Worm (Caenorhabditis elegans) whole organism, L4 larva: ENCODE data around the gene F02D8.1.

Experiments
- F49E8.2 ChIP-seq: sonication (generic microtip); optimal IDR thresholded peaks from 2 replicates; lab custom pipeline; 2016; ENCODE audit warnings: missing compliant biosample characterization, mild to moderate bottlenecking, missing genetic modification characterization, borderline replicate concordance
- R02D3.7 ChIP-seq: fragments of 150-350 bp; sonication (generic microtip); optimal IDR thresholded peaks from 3 replicates; lab custom pipeline; 2014; ENCODE audit warnings: missing biosample characterization, missing genetic modification characterization
- T20F7.1 ChIP-seq: fragments of 200-800 bp; sonication (Bioruptor generic); optimal IDR thresholded peaks from 2 replicates; lab custom pipeline; 2018; ENCODE audit warnings: mild to moderate bottlenecking, missing genetic modification characterization, missing compliant biosample characterization
- Y48G9A.11 ChIP-seq: fragments of 200-800 bp; sonication (Bioruptor generic); IDR thresholded peaks from 2 replicates; pipeline ENCODE4 v1.3.6; 2022; ENCODE audit warnings: missing genetic modification reagents, missing genetic modification characterization, missing compliant biosample characterization
- aha-1 ChIP-seq: fragments of 150-350 bp; peaks from one replicate; lab custom pipeline; 2014; ENCODE audit warnings: missing biosample characterization, missing genetic modification characterization
- aly-2 ChIP-seq: sonication (generic microtip); optimal IDR thresholded peaks from 2 replicates; lab custom pipeline; 2018; ENCODE audit warnings: missing biosample characterization, missing genetic modification characterization
- ceh-44 ChIP-seq: fragments of 200-800 bp; sonication (Bioruptor generic); IDR thresholded peaks from 2 replicates; pipeline ENCODE4 v1.3.6; 2022; ENCODE audit warnings: missing genetic modification reagents, missing genetic modification characterization, missing compliant biosample characterization
- ceh-62 ChIP-seq: sonication (generic microtip); optimal IDR thresholded peaks from 2 replicates; lab custom pipeline; 2017; ENCODE audit warnings: missing biosample characterization, missing genetic modification characterization
- ces-1 ChIP-seq: fragments of 150-350 bp; sonication (generic microtip); optimal IDR thresholded peaks from 4 replicates; lab custom pipeline; 2014; ENCODE audit warnings: missing biosample characterization, missing genetic modification reagents, missing genetic modification characterization
- cey-2 ChIP-seq: sonication (generic microtip); optimal IDR thresholded peaks from 3 replicates; lab custom pipeline; 2017; ENCODE audit warnings: missing genetic modification characterization, mild to moderate bottlenecking, missing compliant biosample characterization, antibody characterized with exemption, borderline replicate concordance; ENCODE audit not compliant: insufficient read depth
- daf-12 ChIP-seq: fragments of 150-350 bp; optimal IDR thresholded peaks from 2 replicates; lab custom pipeline; 2014; ENCODE audit warnings: missing biosample characterization, missing genetic modification reagents, missing genetic modification characterization
- daf-16 ChIP-seq, 3 experiments: sonication (generic microtip); optimal IDR thresholded peaks; 2 replicates each; lab custom pipeline; 2016 to 2017; ENCODE audit warnings: missing genetic modification characterization in 3 of 3, missing genetic modification reagents in 3 of 3, mild to moderate bottlenecking in 2 of 3, missing compliant biosample characterization in 2 of 3, missing biosample characterization in 1 of 3, moderate library complexity in 1 of 3
- dmd-6 ChIP-seq: fragments of 200-800 bp; sonication (Bioruptor generic); IDR thresholded peaks from 2 replicates; pipeline ENCODE4 v1.3.6; 2022; ENCODE audit warnings: missing genetic modification reagents, missing genetic modification characterization, missing compliant biosample characterization
- dpl-1 ChIP-seq: fragments of 150-350 bp; optimal IDR thresholded peaks from 2 replicates; lab custom pipeline; 2014; ENCODE audit warnings: missing biosample characterization, missing genetic modification reagents, missing genetic modification characterization
- dve-1 ChIP-seq: sonication (generic microtip); optimal IDR thresholded peaks from 2 replicates; lab custom pipeline; 2017; ENCODE audit warnings: antibody characterized with exemption, mild to moderate bottlenecking, missing genetic modification characterization, missing compliant biosample characterization; ENCODE audit not compliant: insufficient read depth
- fkh-10 ChIP-seq: fragments of 150-350 bp; optimal IDR thresholded peaks from 2 replicates; lab custom pipeline; 2014; ENCODE audit warnings: missing biosample characterization, missing genetic modification reagents, missing genetic modification characterization
- hif-1 ChIP-seq, 2 experiments: sonication (generic microtip); optimal IDR thresholded peaks; 2 replicates each; lab custom pipeline; 2016 to 2017; ENCODE audit warnings: missing compliant biosample characterization in 2 of 2, missing genetic modification characterization in 2 of 2, missing genetic modification reagents in 2 of 2, missing genotype in 2 of 2, mild to moderate bottlenecking in 1 of 2
- hlh-11 ChIP-seq: fragments of 200-800 bp; sonication (Bioruptor generic); optimal IDR thresholded peaks from 2 replicates; lab custom pipeline; 2018; ENCODE audit warnings: mild to moderate bottlenecking, missing genetic modification characterization, missing compliant biosample characterization
- hmg-1.1 ChIP-seq: fragments of 200-800 bp; sonication (Bioruptor generic); IDR thresholded peaks from 2 replicates; pipeline ENCODE4 v1.3.6; 2022; ENCODE audit warnings: missing genetic modification reagents, missing genetic modification characterization, missing compliant biosample characterization
- lin-29 ChIP-seq: fragments of 200-800 bp; sonication (Bioruptor generic); IDR thresholded peaks from 2 replicates; pipeline ENCODE4 v1.3.6; 2022; ENCODE audit warnings: missing genetic modification reagents, missing genetic modification characterization, missing compliant biosample characterization
- lin-38 ChIP-seq: fragments of 200-800 bp; sonication (Bioruptor generic); IDR thresholded peaks from 2 replicates; pipeline ENCODE4 v1.3.6; 2022; ENCODE audit warnings: missing genetic modification reagents, missing genetic modification characterization, missing compliant biosample characterization
- lsy-2 ChIP-seq, 2 experiments: fragments of 150-350 bp in 1 of 2; sonication (generic microtip) in 1 of 2; optimal IDR thresholded peaks; 2 replicates each; lab custom pipeline; 2014 to 2017; ENCODE audit warnings: missing biosample characterization in 2 of 2, missing genetic modification characterization in 2 of 2
- madf-5 ChIP-seq, 2 experiments: fragments of 200-800 bp; sonication (Bioruptor generic); IDR thresholded peaks; 2 replicates each; pipeline ENCODE4 v1.3.6; 2022; ENCODE audit warnings: missing compliant biosample characterization in 2 of 2, missing genetic modification characterization in 2 of 2
- madf-9 ChIP-seq: fragments of 200-800 bp; sonication (Bioruptor generic); conservative IDR thresholded peaks from 2 replicates; pipeline ENCODE4 v1.3.6; 2022; ENCODE audit warnings: missing genetic modification reagents, missing genetic modification characterization, missing compliant biosample characterization
- mes-2 ChIP-seq: sonication (generic microtip); optimal IDR thresholded peaks from 2 replicates; lab custom pipeline; 2016; ENCODE audit warnings: missing genotype, mild to moderate bottlenecking, missing genetic modification characterization, missing compliant biosample characterization; ENCODE audit not compliant: poor library complexity, severe bottlenecking
- mxl-3 ChIP-seq: fragments of 200-800 bp; sonication (Bioruptor generic); optimal IDR thresholded peaks from 2 replicates; lab custom pipeline; 2018; ENCODE audit warnings: mild to moderate bottlenecking, missing genetic modification characterization, missing compliant biosample characterization
- nhr-10 ChIP-seq: fragments of 150-350 bp; optimal IDR thresholded peaks from 2 replicates; lab custom pipeline; 2014; ENCODE audit warnings: missing biosample characterization, missing genetic modification characterization
- nhr-25 ChIP-seq: sonication (generic microtip); optimal IDR thresholded peaks from 2 replicates; lab custom pipeline; 2017; ENCODE audit warnings: missing genetic modification characterization, mild to moderate bottlenecking, missing compliant biosample characterization, antibody characterized with exemption, moderate library complexity, borderline replicate concordance; ENCODE audit not compliant: insufficient read depth
- nhr-28 ChIP-seq: fragments of 150-350 bp; optimal IDR thresholded peaks from 2 replicates; lab custom pipeline; 2014; ENCODE audit warnings: missing biosample characterization, missing genetic modification characterization
- nhr-6 ChIP-seq: fragments of 150-350 bp; optimal IDR thresholded peaks from 2 replicates; lab custom pipeline; 2014; ENCODE audit warnings: missing biosample characterization, missing genetic modification characterization
- nhr-76 ChIP-seq: fragments of 150-350 bp; optimal IDR thresholded peaks from 2 replicates; lab custom pipeline; 2014; ENCODE audit warnings: missing biosample characterization, missing genetic modification characterization
- sdz-12 ChIP-seq: fragments of 200-800 bp; sonication (Bioruptor generic); optimal IDR thresholded peaks from 2 replicates; lab custom pipeline; 2018; ENCODE audit warnings: mild to moderate bottlenecking, missing genetic modification characterization, missing compliant biosample characterization
- snpc-4 ChIP-seq: fragments of 150-350 bp; optimal IDR thresholded peaks from 2 replicates; lab custom pipeline; 2014; ENCODE audit warnings: missing biosample characterization, missing genetic modification characterization
- unc-130 ChIP-seq: sonication (generic microtip); optimal IDR thresholded peaks from 2 replicates; lab custom pipeline; 2016; ENCODE audit warnings: missing genetic modification reagents, missing genetic modification characterization, missing compliant biosample characterization
- unc-62 ChIP-seq, 3 experiments: fragments of 150-350 bp in 1 of 3; sonication (generic microtip); optimal IDR thresholded peaks in 2 of 3; peaks in 1 of 3; 1 replicate in 1 of 3; 2 replicates in 2 of 3; lab custom pipeline; 2014 to 2017; ENCODE audit warnings: missing biosample characterization in 3 of 3, missing genetic modification characterization in 3 of 3, missing genetic modification reagents in 3 of 3, missing genotype in 1 of 3

Gene F02D8.1

ce11 chrV:14996236-14996635, 17.7 kb upstream of the F02D8.1 start, which contains the start of gene irld-14:
Gene irld-14, plus strand, starts transcription at chrV:14996536.
- no peak for TF ChIP-seq sdz-12 (GFP tag; lab: Kevin White, UChicago)
- TF ChIP-seq ceh-62 (tag; lab: Kevin White, UChicago), result no peak
- TF ChIP-seq madf-5 (GFP tag; IDR thresholded peaks at IDR 0.05; lab: Robert Waterston, UW), result no peak
- no peak for TF ChIP-seq ces-1
- no peak for TF ChIP-seq madf-9
- TF ChIP-seq cey-2, result no peak
- no peak for TF ChIP-seq nhr-10 (tag; lab: Kevin White, UChicago)
- no peak for TF ChIP-seq Y48G9A.11 (GFP tag; lab: Robert Waterston, UW)
- TF ChIP-seq aly-2 (tag; lab: Kevin White, UChicago), result no peak
- TF ChIP-seq, all 104 proteins: peak for 0

DNA sequence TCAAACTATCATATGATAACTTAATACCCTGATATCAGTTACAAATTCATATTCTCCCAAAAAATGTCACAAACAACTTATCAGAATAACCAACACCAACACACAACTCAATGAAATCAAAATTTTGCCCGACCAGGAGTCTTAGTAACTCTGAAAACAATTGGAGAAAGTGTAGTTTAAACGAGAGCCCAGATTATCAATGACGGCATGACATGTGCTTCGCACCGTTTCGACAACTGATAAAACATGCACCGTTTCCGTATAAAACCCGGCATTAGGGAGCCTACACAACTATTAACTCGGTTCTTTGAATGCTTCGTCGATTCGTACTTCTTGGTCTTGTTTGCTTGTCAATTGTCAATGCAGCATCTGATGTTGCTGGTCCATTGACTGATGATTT, 15.1 kb upstream of the F02D8.1 start, which contains the start of gene fil-1:
Gene fil-1, plus strand, starts transcription at position 219 of the 400 bp plus-strand sequence.
- TF ChIP-seq ceh-44 (GFP tag; lab: Robert Waterston, UW) (no peak), dve-1 (tag; lab: Kevin White, UChicago) (peak; percentile 26), nhr-28 (peak; percentile 59), daf-16 (GFP tag; optimal IDR thresholded peaks at IDR 0.05; lab: Kevin White, UChicago) (no peak), daf-16 (tag; optimal IDR thresholded peaks at IDR 0.05; lab: Kevin White, UChicago) (peak; percentile 88), unc-130 (no peak), lin-38 (no peak), hmg-1.1 (no peak), mxl-3 (peak; percentile 52), hlh-11 (tag; lab: Kevin White, UChicago) (peak; percentile 34), hif-1 (tag; optimal IDR thresholded peaks at IDR 0.05; lab: Kevin White, UChicago) (no peak), nhr-10 (tag; lab: Kevin White, UChicago) (no peak), dmd-6 (peak; percentile 65), unc-62 (GFP tag; optimal IDR thresholded peaks at IDR 0.05 in 1 of 2; lab: Kevin White, UChicago) (no peak), unc-62 (tag; optimal IDR thresholded peaks at IDR 0.05; lab: Kevin White, UChicago) (no peak)

DNA sequence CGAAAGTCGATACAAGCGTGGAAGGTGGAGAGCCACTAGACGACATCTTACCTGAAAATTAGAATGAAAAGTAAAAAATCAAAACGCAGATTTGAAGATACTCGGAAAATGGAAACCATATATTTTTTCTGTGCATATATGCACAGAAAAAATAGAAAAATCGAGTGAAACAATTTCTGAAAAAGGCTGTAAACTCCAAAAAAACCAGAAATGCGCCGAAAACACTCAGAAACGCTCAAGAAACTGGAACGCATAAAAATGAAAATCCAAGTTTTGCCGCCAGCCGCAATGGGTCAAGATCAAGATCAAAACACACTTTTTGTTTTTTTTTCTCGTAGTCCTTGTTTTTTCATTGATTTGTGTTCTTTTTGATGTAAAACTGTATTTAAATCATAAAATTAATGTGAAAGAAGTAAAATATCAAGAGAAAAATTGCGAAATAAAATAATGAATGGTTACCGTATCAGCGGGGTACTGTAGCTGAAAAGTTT, 14.2 kb upstream of the F02D8.1 start, which contains the start of gene T01C3.3:
Gene T01C3.3, minus strand, starts transcription at position 51 of the 491 bp plus-strand sequence.
- TF ChIP-seq lin-29 (GFP tag; lab: Robert Waterston, UW) (no peak), lin-38 (peak; percentile 63), Y48G9A.11 (GFP tag; lab: Robert Waterston, UW) (peak; percentile 81), unc-130 (peak; percentile 59)

ce11 chrV:14991489-14991888, 13.0 kb upstream of the F02D8.1 start:
- TF ChIP-seq nhr-76 (tag; lab: Kevin White, UChicago) (no peak), nhr-6 (tag; lab: Kevin White, UChicago) (no peak), F49E8.2 (tag; lab: Kevin White, UChicago) (peak; percentile 16), Y48G9A.11 (GFP tag; lab: Robert Waterston, UW) (peak; percentile 46; the same call in 1 of the 2 replicates), snpc-4 (tag; lab: Kevin White, UChicago) (no peak), unc-130 (peak; percentile 1), daf-12 (tag; lab: Kevin White, UChicago) (no peak), aha-1 (tag; lab: Kevin White, UChicago) (peak; percentile 75), sdz-12 (GFP tag; lab: Kevin White, UChicago) (no peak)

DNA sequence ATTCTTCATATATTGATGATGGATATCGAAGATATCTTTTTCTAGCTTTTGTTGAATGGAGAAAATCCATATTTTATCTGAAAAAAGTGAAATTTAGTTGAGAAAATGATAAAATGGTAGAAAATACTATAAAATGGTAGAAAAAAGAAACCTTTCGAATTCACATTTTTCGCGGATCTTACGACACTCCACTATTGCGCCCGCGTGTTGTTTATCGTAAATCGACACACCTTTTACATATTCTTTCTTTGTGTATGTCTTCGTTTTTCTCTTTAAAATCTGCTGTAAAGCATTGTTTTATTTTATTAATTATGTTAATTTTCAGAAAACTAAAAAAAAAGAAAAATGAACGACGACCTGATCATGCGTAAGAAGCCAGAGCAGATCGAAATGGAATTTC, 12.3 kb upstream of the F02D8.1 start, which contains the start of the genes cdt-2 and T01C3.2:
Gene cdt-2, minus strand, starts transcription at position 284 of the 400 bp plus-strand sequence.
Gene T01C3.2, plus strand, starts transcription at position 326 of the 400 bp plus-strand sequence.
- TF ChIP-seq nhr-25 (tag; lab: Kevin White, UChicago) (no peak), daf-16 (GFP tag; optimal IDR thresholded peaks at IDR 0.05; lab: Kevin White, UChicago) (no peak), daf-16 (tag; optimal IDR thresholded peaks at IDR 0.05; lab: Kevin White, UChicago) (peak; percentile 32), R02D3.7 (peak; percentile 70), nhr-28 (no peak), dve-1 (tag; lab: Kevin White, UChicago) (peak; percentile 31), dpl-1 (peak; percentile 83), Y48G9A.11 (GFP tag; lab: Robert Waterston, UW) (peak; percentile 93), mes-2 (tag; lab: Kevin White, UChicago) (peak; percentile 51), lin-38 (peak; percentile 48), lsy-2 (tag; optimal IDR thresholded peaks at IDR 0.05; lab: Kevin White, UChicago) (peak in 1 of 2 experiments; percentile 58), T20F7.1 (GFP tag; lab: Kevin White, UChicago) (peak; percentile 95), fkh-10 (GFP tag; lab: Kevin White, UChicago) (no peak)
